Fruit fly (Drosophila melanogaster) whole organism, prepupa: Measurements from ENCODE around the gene Cyp4d2.

ENCODE experiments used
- Blimp-1 ChIP-seq: fragments of 200-800 bp; sonication (Bioruptor generic); optimal IDR thresholded peaks from 3 replicates; lab custom pipeline; 2017; ENCODE audit warnings: missing biosample characterization, missing genetic modification characterization, mild to moderate bottlenecking, moderate library complexity, missing genetic modification reagents
- CG10631 ChIP-seq: fragments of 200-800 bp; sonication (Bioruptor generic); optimal IDR thresholded peaks from 2 replicates; lab custom pipeline; 2016; ENCODE audit warnings: missing biosample characterization, missing genetic modification characterization
- CG10669 ChIP-seq: fragments of 200-800 bp; sonication (Bioruptor generic); optimal IDR thresholded peaks from 3 replicates; lab custom pipeline; 2018; ENCODE audit warnings: missing biosample characterization, mild to moderate bottlenecking, missing genetic modification characterization, moderate library complexity
- CG11294 ChIP-seq: fragments of 200-800 bp; sonication (Bioruptor generic); IDR thresholded peaks from 2 replicates; pipeline ENCODE4 v1.3.6; 2022; ENCODE audit warnings: missing biosample characterization, missing genetic modification characterization
- CG11762 ChIP-seq: fragments of 200-800 bp; sonication (Bioruptor generic); optimal IDR thresholded peaks from 3 replicates; lab custom pipeline; 2016; ENCODE audit warnings: missing biosample characterization, missing genetic modification characterization; ENCODE audit not compliant: insufficient read depth
- CG11902 ChIP-seq: fragments of 200-800 bp; sonication (Bioruptor generic); optimal IDR thresholded peaks from 3 replicates; lab custom pipeline; 2016; ENCODE audit warnings: missing biosample characterization, missing genetic modification characterization
- CG15336 ChIP-seq: fragments of 200-800 bp; sonication (Bioruptor generic); IDR thresholded peaks from 2 replicates; pipeline ENCODE4 v1.3.6; 2022; ENCODE audit warnings: missing biosample characterization, missing genetic modification characterization
- CG16779 ChIP-seq: fragments of 200-800 bp; sonication (Bioruptor generic); optimal IDR thresholded peaks from 3 replicates; lab custom pipeline; 2017; ENCODE audit warnings: missing biosample characterization, mild to moderate bottlenecking, missing genetic modification characterization
- CG3032 ChIP-seq: fragments of 200-800 bp; optimal IDR thresholded peaks from 2 replicates; lab custom pipeline; 2019; ENCODE audit warnings: missing biosample characterization, mild to moderate bottlenecking, missing genetic modification characterization, moderate library complexity
- CG32006 ChIP-seq: fragments of 200-800 bp; sonication (Bioruptor generic); optimal IDR thresholded peaks from 3 replicates; lab custom pipeline; 2017; ENCODE audit warnings: missing biosample characterization, mild to moderate bottlenecking, missing genetic modification characterization
- CG34406 ChIP-seq: fragments of 200-800 bp; sonication (Bioruptor generic); optimal IDR thresholded peaks from 3 replicates; lab custom pipeline; 2016; ENCODE audit warnings: missing biosample characterization, missing genetic modification characterization
- CG3919 ChIP-seq: fragments of 200-800 bp; sonication (Bioruptor generic); optimal IDR thresholded peaks from 3 replicates; lab custom pipeline; 2016; ENCODE audit warnings: missing biosample characterization, missing genetic modification characterization
- CG4318 ChIP-seq: fragments of 200-800 bp; sonication (Bioruptor generic); optimal IDR thresholded peaks from 3 replicates; lab custom pipeline; 2017; ENCODE audit warnings: missing biosample characterization, mild to moderate bottlenecking, missing genetic modification characterization
- CG6163 ChIP-seq: fragments of 200-800 bp; sonication (Bioruptor generic); IDR thresholded peaks from 3 replicates; pipeline ENCODE4 v1.3.6; 2022; ENCODE audit warnings: missing biosample characterization, missing genetic modification characterization
- CG6276 ChIP-seq: fragments of 200-800 bp; sonication (Bioruptor generic); optimal IDR thresholded peaks from 2 replicates; lab custom pipeline; 2017; ENCODE audit warnings: missing biosample characterization, mild to moderate bottlenecking, missing genetic modification characterization
- CG6792 ChIP-seq: fragments of 200-800 bp; sonication (Bioruptor generic); optimal IDR thresholded peaks from 3 replicates; lab custom pipeline; 2016; ENCODE audit warnings: missing biosample characterization, missing genetic modification characterization
- CG6808 ChIP-seq: fragments of 200-800 bp; sonication (Bioruptor generic); optimal IDR thresholded peaks from 3 replicates; lab custom pipeline; 2017; ENCODE audit warnings: missing biosample characterization, missing genetic modification characterization, mild to moderate bottlenecking, moderate library complexity, missing genetic modification reagents
- CG7368 ChIP-seq: fragments of 200-800 bp; sonication (Bioruptor generic); optimal IDR thresholded peaks from 3 replicates; lab custom pipeline; 2016; ENCODE audit warnings: missing biosample characterization, missing genetic modification characterization
- CG8119 ChIP-seq: fragments of 200-800 bp; sonication (Bioruptor generic); IDR thresholded peaks from 3 replicates; pipeline ENCODE4 v1.3.6; 2022; ENCODE audit warnings: missing biosample characterization, missing genetic modification characterization
- CG8319 ChIP-seq: fragments of 200-800 bp; sonication (Bioruptor generic); optimal IDR thresholded peaks from 3 replicates; lab custom pipeline; 2016; ENCODE audit warnings: missing biosample characterization, missing genetic modification characterization
- CG9139 ChIP-seq: fragments of 200-800 bp; sonication (Bioruptor generic); optimal IDR thresholded peaks from 3 replicates; lab custom pipeline; 2017; ENCODE audit warnings: missing biosample characterization, mild to moderate bottlenecking, missing genetic modification characterization
- Eip75B ChIP-seq: fragments of 200-800 bp; sonication (Bioruptor generic); optimal IDR thresholded peaks from 3 replicates; lab custom pipeline; 2016; ENCODE audit warnings: missing biosample characterization, missing genetic modification characterization
- Eip78C ChIP-seq: fragments of 200-800 bp; sonication (Bioruptor generic); peaks from one replicate; lab custom pipeline; 2016; ENCODE audit warnings: missing biosample characterization, missing genetic modification characterization
- Eip93F ChIP-seq: fragments of 200-800 bp; sonication (Bioruptor generic); optimal IDR thresholded peaks from 2 replicates; lab custom pipeline; 2016; ENCODE audit warnings: missing biosample characterization, mild to moderate bottlenecking, missing genetic modification characterization
- Ets21C ChIP-seq: fragments of 200-800 bp; sonication (Bioruptor generic); optimal IDR thresholded peaks from 3 replicates; lab custom pipeline; 2016; ENCODE audit warnings: missing biosample characterization, missing genetic modification characterization
- Hr38 ChIP-seq: sonication (Bioruptor generic); optimal IDR thresholded peaks from 2 replicates; lab custom pipeline; 2016; ENCODE audit warnings: missing biosample characterization, missing genetic modification characterization
- Hr39 ChIP-seq: fragments of 200-800 bp; sonication (Bioruptor generic); optimal IDR thresholded peaks from 2 replicates; lab custom pipeline; 2016; ENCODE audit warnings: missing biosample characterization, missing genetic modification characterization
- Hr4 ChIP-seq: fragments of 200-800 bp; sonication (Bioruptor generic); optimal IDR thresholded peaks from 3 replicates; lab custom pipeline; 2016; ENCODE audit warnings: missing biosample characterization, missing genetic modification characterization
- Lpt ChIP-seq: fragments of 200-800 bp; sonication (Bioruptor generic); optimal IDR thresholded peaks from 3 replicates; lab custom pipeline; 2016; ENCODE audit warnings: missing biosample characterization, missing genetic modification characterization
- Smox ChIP-seq: fragments of 200-800 bp; sonication (Bioruptor generic); optimal IDR thresholded peaks from 3 replicates; lab custom pipeline; 2016; ENCODE audit warnings: missing biosample characterization, missing genetic modification characterization
- Sox102F ChIP-seq: fragments of 200-800 bp; sonication (Bioruptor generic); optimal IDR thresholded peaks from 2 replicates; lab custom pipeline; 2016; ENCODE audit warnings: missing biosample characterization, mild to moderate bottlenecking, missing genetic modification characterization
- Sox15 ChIP-seq: fragments of 200-800 bp; sonication (Bioruptor generic); optimal IDR thresholded peaks from 3 replicates; lab custom pipeline; 2016; ENCODE audit warnings: missing biosample characterization, missing genetic modification characterization
- achi ChIP-seq: fragments of 200-800 bp; sonication (Bioruptor generic); optimal IDR thresholded peaks from 3 replicates; lab custom pipeline; 2016; ENCODE audit warnings: missing biosample characterization, missing genetic modification characterization
- acj6 ChIP-seq: fragments of 200-800 bp; sonication (Bioruptor generic); optimal IDR thresholded peaks from 3 replicates; lab custom pipeline; 2016; ENCODE audit warnings: missing biosample characterization, missing genetic modification characterization
- cyc ChIP-seq: fragments of 200-800 bp; sonication (Bioruptor generic); optimal IDR thresholded peaks from 3 replicates; lab custom pipeline; 2016; ENCODE audit warnings: missing biosample characterization, missing genetic modification characterization
- dsx ChIP-seq: fragments of 200-800 bp; optimal IDR thresholded peaks from 3 replicates; lab custom pipeline; 2019; ENCODE audit warnings: missing biosample characterization, mild to moderate bottlenecking, missing genetic modification characterization, moderate library complexity; ENCODE audit not compliant: poor library complexity, severe bottlenecking
- esn ChIP-seq: fragments of 200-800 bp; sonication (Bioruptor generic); optimal IDR thresholded peaks from 2 replicates; lab custom pipeline; 2016; ENCODE audit warnings: missing biosample characterization, mild to moderate bottlenecking, missing genetic modification characterization, moderate library complexity
- fd59A ChIP-seq: fragments of 200-800 bp; sonication (Bioruptor generic); optimal IDR thresholded peaks from 2 replicates; lab custom pipeline; 2017; ENCODE audit warnings: missing biosample characterization, mild to moderate bottlenecking, missing genetic modification characterization, missing genetic modification reagents
- fd85E ChIP-seq: fragments of 200-800 bp; sonication (Bioruptor generic); optimal IDR thresholded peaks from 3 replicates; lab custom pipeline; 2016; ENCODE audit warnings: missing biosample characterization, missing genetic modification characterization
- lz ChIP-seq: fragments of 200-800 bp; sonication (Bioruptor generic); optimal IDR thresholded peaks from 3 replicates; lab custom pipeline; 2016; ENCODE audit warnings: missing biosample characterization, missing genetic modification characterization
- net ChIP-seq: fragments of 200-800 bp; sonication (Bioruptor generic); optimal IDR thresholded peaks from 3 replicates; lab custom pipeline; 2016; ENCODE audit warnings: missing biosample characterization, missing genetic modification characterization
- pdm3 ChIP-seq: fragments of 200-800 bp; sonication (Bioruptor generic); optimal IDR thresholded peaks from 3 replicates; lab custom pipeline; 2016; ENCODE audit warnings: missing biosample characterization, missing genetic modification characterization
- spab ChIP-seq: fragments of 200-800 bp; sonication (Bioruptor generic); optimal IDR thresholded peaks from 2 replicates; lab custom pipeline; 2017; ENCODE audit warnings: missing biosample characterization, mild to moderate bottlenecking, missing genetic modification characterization, missing genetic modification reagents
- svp ChIP-seq: fragments of 200-800 bp; sonication (Bioruptor generic); peaks from one replicate; lab custom pipeline; 2016; ENCODE audit warnings: missing biosample characterization, missing genetic modification characterization
- topi ChIP-seq: fragments of 200-800 bp; sonication (Bioruptor generic); optimal IDR thresholded peaks from 3 replicates; lab custom pipeline; 2016; ENCODE audit warnings: missing biosample characterization, missing genetic modification characterization
- vri ChIP-seq: fragments of 200-800 bp; sonication (Bioruptor generic); optimal IDR thresholded peaks from 3 replicates; lab custom pipeline; 2016; ENCODE audit warnings: missing biosample characterization, mild to moderate bottlenecking, missing genetic modification characterization

Cyp4d2 gene

dm6 chrX:2136831-2137452 lies 38.9 kb upstream of the Cyp4d2 start (continued):
- TF ChIP-seq CG7368 (GFP tag; lab: Kevin White, UChicago): peak; percentile 99
- TF ChIP-seq CG6808 (GFP tag; lab: Kevin White, UChicago): peak; percentile 98
- peak; percentile 99 for TF ChIP-seq vri (GFP tag; lab: Kevin White, UChicago)
- peak; percentile 99 for TF ChIP-seq net (GFP tag; lab: Kevin White, UChicago)
- peak; percentile 100 for TF ChIP-seq Eip93F
- TF ChIP-seq Hr4 (GFP tag; lab: Kevin White, UChicago): peak; percentile 100
- peak; percentile 95 for TF ChIP-seq Hr38 (GFP tag; lab: Kevin White, UChicago)
- TF ChIP-seq CG6792 (GFP tag; lab: Kevin White, UChicago): peak; percentile 100
- peak; percentile 100 for TF ChIP-seq topi (GFP tag; lab: Kevin White, UChicago)

dm6 chrX:2137587-2138341 lies 38.0 kb upstream of the Cyp4d2 start:
- TF ChIP-seq Smox (GFP tag; lab: Kevin White, UChicago): peak; percentile 97
- peak; percentile 97 for TF ChIP-seq spab (GFP tag; lab: Kevin White, UChicago)
- peak; percentile 99 for TF ChIP-seq topi (GFP tag; lab: Kevin White, UChicago)
- peak; percentile 97 for TF ChIP-seq CG6792 (GFP tag; lab: Kevin White, UChicago)
- TF ChIP-seq fd59A (GFP tag; lab: Kevin White, UChicago): peak; percentile 99
- peak; percentile 98 for TF ChIP-seq achi (GFP tag; lab: Kevin White, UChicago)
- TF ChIP-seq dsx (GFP tag; lab: Kevin White, UChicago): peak; percentile 97
- TF ChIP-seq Eip78C (GFP tag; lab: Kevin White, UChicago): peak; percentile 99
- peak; percentile 100 for TF ChIP-seq CG15336 (GFP tag; lab: Robert Waterston, UW)
- TF ChIP-seq CG8319: peak; percentile 97
- peak; percentile 99 for TF ChIP-seq CG10669 (GFP tag; lab: Kevin White, UChicago)
- TF ChIP-seq pdm3: peak; percentile 98
- TF ChIP-seq CG11294: peak; percentile 98
- TF ChIP-seq CG3919 (GFP tag; lab: Kevin White, UChicago): peak; percentile 98
- TF ChIP-seq Hr4 (GFP tag; lab: Kevin White, UChicago): peak; percentile 97
- TF ChIP-seq Hr38 (GFP tag; lab: Kevin White, UChicago): peak; percentile 44
- peak; percentile 97 for TF ChIP-seq Sox102F (GFP tag; lab: Kevin White, UChicago)
- TF ChIP-seq acj6 (GFP tag; lab: Kevin White, UChicago): peak; percentile 98
- peak; percentile 99 for TF ChIP-seq CG34406 (GFP tag; lab: Kevin White, UChicago)
- peak; percentile 99 for TF ChIP-seq CG6276
- peak; percentile 99 for TF ChIP-seq CG3032
- TF ChIP-seq vri (GFP tag; lab: Kevin White, UChicago): peak; percentile 95
- TF ChIP-seq CG11902 (GFP tag; lab: Kevin White, UChicago): peak; percentile 97
- TF ChIP-seq CG11762 (GFP tag; lab: Kevin White, UChicago): peak; percentile 99
- peak; percentile 97 for TF ChIP-seq svp
- TF ChIP-seq CG7368 (GFP tag; lab: Kevin White, UChicago): peak; percentile 95
- TF ChIP-seq Hr39 (GFP tag; lab: Kevin White, UChicago): peak; percentile 94
- peak; percentile 98 for TF ChIP-seq CG4318 (GFP tag; lab: Kevin White, UChicago)
- peak; percentile 92 for TF ChIP-seq Blimp-1 (GFP tag; lab: Kevin White, UChicago)
- TF ChIP-seq CG10631: peak; percentile 98
- peak; percentile 98 for TF ChIP-seq Lpt (GFP tag; lab: Kevin White, UChicago)
- peak; percentile 97 for TF ChIP-seq CG16779 (tag; lab: Kevin White, UChicago)
- TF ChIP-seq CG6163: peak; percentile 97
- peak; percentile 91 for TF ChIP-seq fd85E (GFP tag; lab: Kevin White, UChicago)
- TF ChIP-seq net (GFP tag; lab: Kevin White, UChicago): peak; percentile 97
- TF ChIP-seq CG32006 (GFP tag; lab: Kevin White, UChicago): peak; percentile 97
- peak; percentile 98 for TF ChIP-seq lz (GFP tag; lab: Kevin White, UChicago)
- TF ChIP-seq Sox15 (GFP tag; lab: Kevin White, UChicago): peak; percentile 98
- TF ChIP-seq Eip75B (GFP tag; lab: Kevin White, UChicago): peak; percentile 97
- peak; percentile 97 for TF ChIP-seq CG9139 (GFP tag; lab: Kevin White, UChicago)
- TF ChIP-seq Ets21C: peak; percentile 96
- peak; percentile 97 for TF ChIP-seq esn (GFP tag; lab: Kevin White, UChicago)
- TF ChIP-seq cyc (GFP tag; lab: Kevin White, UChicago): peak; percentile 94
- TF ChIP-seq CG8119: peak; percentile 99
